Fruit fly (Drosophila melanogaster): ENCODE data around the gene Sema1a.
A peak's percentile ranks its signal among the peaks of the same experiment; 100 is the strongest.

The Sema1a gene

DNA sequence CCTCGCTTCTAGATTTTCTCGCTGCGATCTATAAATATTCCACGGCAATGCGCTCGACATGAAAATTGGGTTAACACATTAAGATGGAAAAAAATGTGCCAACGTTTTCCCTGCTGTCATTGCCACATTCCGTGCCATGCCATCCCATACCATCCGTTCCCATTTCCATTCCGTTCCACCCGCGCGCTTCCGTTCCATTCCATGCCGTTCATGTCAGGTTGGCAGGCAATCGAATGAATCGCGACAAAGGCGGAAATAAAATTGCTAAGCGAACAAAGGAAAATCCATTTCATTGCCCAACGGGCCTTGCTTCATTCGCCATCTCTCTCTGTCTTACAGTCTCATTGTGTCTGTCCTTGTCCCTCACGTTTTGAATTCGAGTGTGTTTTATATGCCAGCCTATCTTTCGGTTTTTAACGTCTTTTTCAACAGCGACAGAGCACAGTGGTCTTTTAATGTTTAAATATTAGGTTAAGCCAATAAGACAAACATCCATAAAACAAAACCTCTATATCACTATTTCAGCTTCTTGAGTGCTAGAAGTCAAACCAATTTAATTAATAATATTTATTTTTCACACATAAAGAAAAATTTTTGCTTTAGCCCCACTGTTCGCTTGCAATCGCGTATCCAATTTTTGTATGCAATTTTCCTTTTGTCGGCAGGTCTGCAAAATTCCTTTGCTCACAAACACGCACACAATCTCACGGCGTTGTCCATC, 91.9 kb downstream of the Sema1a start (continued):
- TF ChIP-seq CG6854 (GFP tag; optimal IDR thresholded peaks at IDR 0.05), result no peak
- TF ChIP-seq CG18262 (tag; optimal IDR thresholded peaks at IDR 0.05), result peak; percentile 20
- no peak for TF ChIP-seq sim (GFP tag; IDR thresholded peaks at IDR 0.05)

DNA sequence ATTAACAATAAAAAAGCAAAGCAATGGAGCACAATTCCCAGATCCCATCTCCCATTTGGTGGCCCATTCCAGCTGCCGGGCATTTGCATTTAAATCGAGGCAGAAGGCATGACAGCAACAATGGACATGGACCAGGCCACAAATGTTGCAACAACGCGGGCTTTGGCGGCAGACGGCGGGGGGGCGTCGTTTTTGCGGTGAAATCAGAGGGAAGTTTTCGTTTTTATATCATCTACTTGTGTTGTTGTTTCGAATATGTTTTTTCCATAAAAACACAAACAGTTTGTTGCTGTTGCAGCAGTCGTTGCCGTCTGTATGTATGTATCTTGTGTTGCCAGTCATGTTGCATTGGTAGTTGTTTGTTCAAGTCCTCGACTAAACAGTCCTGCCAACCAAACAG, 117.6 kb downstream of the Sema1a start:
- TF ChIP-seq MTF-1 (GFP tag; optimal IDR thresholded peaks at IDR 0.05; ENCODE audit: borderline replicate concordance) (no peak), CG14965 (GFP tag; optimal IDR thresholded peaks at IDR 0.05; ENCODE audit: borderline replicate concordance) (no peak), CG4854 (GFP tag; optimal IDR thresholded peaks at IDR 0.05) (no peak), CG16779 (GFP tag; IDR thresholded peaks at IDR 0.05) (no peak), inv (GFP tag; IDR thresholded peaks at IDR 0.05; ENCODE audit: partially characterized antibody) (no peak), grau (tag; optimal IDR thresholded peaks at IDR 0.05) (no peak)

DNA sequence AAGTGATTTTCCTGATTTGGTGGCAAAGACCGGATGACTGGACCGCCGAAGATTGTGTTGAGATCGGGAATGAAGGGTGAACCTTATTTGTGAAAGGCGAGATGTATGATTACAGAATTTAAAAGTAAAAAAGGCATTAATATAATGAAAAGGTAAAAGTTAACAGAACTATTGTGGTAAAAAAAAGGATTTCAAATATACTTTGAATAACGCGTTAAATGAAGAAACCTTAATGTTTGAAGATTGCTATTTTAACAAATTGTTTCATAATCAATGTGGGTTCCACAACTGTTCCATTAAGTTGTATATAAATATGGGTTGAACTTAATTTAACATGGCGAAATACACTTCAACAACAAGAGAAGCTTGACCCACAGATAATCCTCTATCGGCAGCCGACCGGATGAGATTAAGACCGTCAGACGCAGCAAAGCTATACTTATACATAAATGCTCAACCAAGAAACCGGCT, 130.4 kb downstream of the Sema1a start, which contains the start of gene Glt:
TSS of gene Glt (plus strand) at position 421 of the 471 bp plus-strand sequence.
- no peak for TF ChIP-seq fd64A (GFP tag; optimal IDR thresholded peaks at IDR 0.05)
- TF ChIP-seq CG18764 (GFP tag; optimal IDR thresholded peaks at IDR 0.05), result no peak

DNA sequence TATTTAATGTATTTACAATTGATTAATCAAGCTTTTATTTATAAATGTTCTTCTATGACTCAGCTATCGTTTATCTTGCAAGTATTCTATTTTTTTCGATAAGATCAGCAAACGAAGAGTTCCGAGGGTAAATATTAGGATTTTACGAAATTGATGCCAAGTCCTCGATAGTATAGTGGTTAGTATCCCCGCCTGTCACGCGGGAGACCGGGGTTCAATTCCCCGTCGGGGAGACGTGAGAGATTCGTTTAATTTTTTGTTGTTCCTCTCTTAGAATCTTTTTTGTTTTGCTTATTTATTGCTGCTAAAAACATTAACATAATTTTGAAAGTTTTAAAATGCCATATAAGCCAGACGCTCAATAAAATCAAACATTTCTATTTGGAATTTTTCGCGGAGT, 137.0 kb downstream of the Sema1a start:
- TF ChIP-seq vnd (GFP tag; IDR thresholded peaks at IDR 0.05; ENCODE audit: partially characterized antibody) (peak; percentile 43; the same call in 1 of the 3 replicates), CG17568 (GFP tag; optimal IDR thresholded peaks at IDR 0.05) (no peak), CG42726 (GFP tag; IDR thresholded peaks at IDR 0.05; ENCODE audit: partially characterized antibody) (peak; percentile 52; the same call in 1 of the 2 replicates), CG7786 (GFP tag; optimal IDR thresholded peaks at IDR 0.05) (no peak), CG16813 (GFP tag; IDR thresholded peaks at IDR 0.05; ENCODE audit: partially characterized antibody) (peak; percentile 85), amos (GFP tag; IDR thresholded peaks at IDR 0.05; ENCODE audit: partially characterized antibody) (peak; percentile 80; the same call in 1 of the 2 replicates), CG14860 (GFP tag; IDR thresholded peaks at IDR 0.05; ENCODE audit: partially characterized antibody) (peak; percentile 46), CG6791 (GFP tag; IDR thresholded peaks at IDR 0.05; ENCODE audit: partially characterized antibody) (peak; percentile 87), CG7372 (GFP tag; IDR thresholded peaks at IDR 0.05) (no peak), Opbp (GFP tag; IDR thresholded peaks at IDR 0.05; ENCODE audit: partially characterized antibody) (peak; percentile 75; the same call in 2 of the 3 replicates), Adf1 (GFP tag; IDR thresholded peaks at IDR 0.05) (no peak), CG4282 (GFP tag; optimal IDR thresholded peaks at IDR 0.05) (no peak), nerfin-2 (GFP tag; IDR thresholded peaks at IDR 0.05; ENCODE audit: partially characterized antibody) (peak; percentile 61), vfl (GFP tag; optimal IDR thresholded peaks at IDR 0.05) (no peak), Scr (GFP tag; IDR thresholded peaks at IDR 0.05; ENCODE audit: partially characterized antibody) (peak; percentile 59), knrl (GFP tag; IDR thresholded peaks at IDR 0.05; ENCODE audit: partially characterized antibody) (peak; percentile 28; the same call in 1 of the 3 replicates), CG17186 (GFP tag; optimal IDR thresholded peaks at IDR 0.05) (no peak), ato (GFP tag; IDR thresholded peaks at IDR 0.05; ENCODE audit: partially characterized antibody) (peak; percentile 47; the same call in 1 of the 2 replicates), sc (optimal IDR thresholded peaks at IDR 0.05) (no peak), sc (GFP tag; optimal IDR thresholded peaks at IDR 0.05) (no peak), CG8290 (GFP tag; optimal IDR thresholded peaks at IDR 0.05) (peak; percentile 22), CG8290 (tag; optimal IDR thresholded peaks at IDR 0.05) (no peak), fd64A (GFP tag; optimal IDR thresholded peaks at IDR 0.05) (no peak), CG7963 (GFP tag; IDR thresholded peaks at IDR 0.05; ENCODE audit: partially characterized antibody) (peak; percentile 68), bbx (GFP tag; IDR thresholded peaks at IDR 0.05; ENCODE audit: partially characterized antibody) (peak; percentile 47; the same call in 1 of the 2 replicates), sens (GFP tag) (peak; percentile 44), HLH4C (GFP tag; IDR thresholded peaks at IDR 0.05; ENCODE audit: partially characterized antibody) (peak; percentile 55; the same call in 2 of the 3 replicates), Dad (GFP tag; optimal IDR thresholded peaks at IDR 0.05) (no peak), Bdp1 (GFP tag; optimal IDR thresholded peaks at IDR 0.05) (peak; percentile 97), Bgb (GFP tag; IDR thresholded peaks at IDR 0.05; ENCODE audit: partially characterized antibody) (peak; percentile 62)

Data from whole organism, embryonic.